Fruit fly (Drosophila melanogaster) whole organism, embryonic: ENCODE results near the gene Rich.

Experiments used
- Abd-B ChIP-seq: fragments of 200-800 bp; sonication (Bioruptor generic); optimal IDR thresholded peaks from 2 replicates; lab custom pipeline; 2018; ENCODE audit warnings: missing biosample characterization, mild to moderate bottlenecking, missing genetic modification characterization, moderate library complexity
- Asciz ChIP-seq: fragments of 200-800 bp; sonication (Bioruptor generic); optimal IDR thresholded peaks from 2 replicates; lab custom pipeline; 2017; ENCODE audit warnings: missing biosample characterization, mild to moderate bottlenecking, missing genetic modification characterization, missing genetic modification reagents
- CG1024 ChIP-seq: fragments of 200-800 bp; sonication (Bioruptor generic); IDR thresholded peaks from 2 replicates; pipeline ENCODE4 v1.3.6; 2022; ENCODE audit warnings: missing biosample characterization, missing genetic modification characterization
- CG12744 ChIP-seq: fragments of 200-800 bp; sonication (Bioruptor generic); optimal IDR thresholded peaks from 2 replicates; lab custom pipeline; 2016; ENCODE audit warnings: missing biosample characterization, missing genetic modification characterization
- CG13894 ChIP-seq: fragments of 200-800 bp; sonication (Bioruptor generic); optimal IDR thresholded peaks from 3 replicates; lab custom pipeline; 2018; ENCODE audit warnings: missing biosample characterization, mild to moderate bottlenecking, missing genetic modification characterization, moderate library complexity
- CG15011 ChIP-seq: fragments of 200-800 bp; sonication (Bioruptor generic); optimal IDR thresholded peaks from 3 replicates; lab custom pipeline; 2018; ENCODE audit warnings: missing biosample characterization, mild to moderate bottlenecking, missing genetic modification characterization
- CG15073 ChIP-seq: fragments of 200-800 bp; sonication (Bioruptor generic); optimal IDR thresholded peaks from 2 replicates; lab custom pipeline; 2016; ENCODE audit warnings: missing biosample characterization, missing genetic modification characterization
- CG1603 ChIP-seq: fragments of 200-800 bp; sonication (Bioruptor generic); optimal IDR thresholded peaks from 2 replicates; lab custom pipeline; 2019; ENCODE audit warnings: missing biosample characterization, mild to moderate bottlenecking, missing genetic modification characterization, moderate library complexity
- CG1647 ChIP-seq: fragments of 200-800 bp; sonication (Bioruptor generic); optimal IDR thresholded peaks from 3 replicates; lab custom pipeline; 2016; ENCODE audit warnings: missing biosample characterization, missing genetic modification characterization
- CG18476 ChIP-seq: fragments of 200-800 bp; sonication (Bioruptor generic); optimal IDR thresholded peaks from 2 replicates; lab custom pipeline; 2016; ENCODE audit warnings: missing biosample characterization, mild to moderate bottlenecking, missing genetic modification characterization
- CG18599 ChIP-seq: fragments of 200-800 bp; sonication (Bioruptor generic); optimal IDR thresholded peaks from 3 replicates; lab custom pipeline; 2017; ENCODE audit warnings: missing biosample characterization, missing genetic modification characterization, mild to moderate bottlenecking, moderate library complexity, missing genetic modification reagents
- CG18619 ChIP-seq: fragments of 200-800 bp; sonication (Bioruptor generic); optimal IDR thresholded peaks from 3 replicates; lab custom pipeline; 2017; ENCODE audit warnings: missing biosample characterization, mild to moderate bottlenecking, missing genetic modification characterization
- CG2889 ChIP-seq: fragments of 200-800 bp; sonication (Bioruptor generic); IDR thresholded peaks from 3 replicates; pipeline ENCODE4 v1.3.6; 2022; ENCODE audit warnings: missing biosample characterization, missing genetic modification characterization
- CG31441 ChIP-seq: fragments of 200-800 bp; sonication (Bioruptor generic); IDR thresholded peaks from 2 replicates; pipeline ENCODE4 v1.3.6; 2022; ENCODE audit warnings: missing biosample characterization, missing genetic modification characterization
- CG3281 ChIP-seq: fragments of 200-800 bp; sonication (Bioruptor generic); optimal IDR thresholded peaks from 3 replicates; lab custom pipeline; 2017; ENCODE audit warnings: missing biosample characterization, mild to moderate bottlenecking, missing genetic modification characterization
- CG33213 ChIP-seq: fragments of 200-800 bp; sonication (Bioruptor generic); optimal IDR thresholded peaks from 3 replicates; lab custom pipeline; 2016; ENCODE audit warnings: missing biosample characterization, missing genetic modification characterization
- CG34224 ChIP-seq: fragments of 200-800 bp; sonication (Bioruptor generic); IDR thresholded peaks from 3 replicates; pipeline ENCODE4 v1.3.6; 2022; ENCODE audit warnings: missing biosample characterization, missing genetic modification characterization; ENCODE audit not compliant: partially characterized antibody
- CG6272 ChIP-seq: fragments of 200-800 bp; sonication (Bioruptor generic); IDR thresholded peaks from 2 replicates; pipeline ENCODE4 v1.3.6; 2022; ENCODE audit warnings: missing biosample characterization, missing genetic modification characterization
- CG6683 ChIP-seq: fragments of 200-800 bp; sonication (Bioruptor generic); optimal IDR thresholded peaks from 2 replicates; lab custom pipeline; 2017; ENCODE audit warnings: missing biosample characterization, mild to moderate bottlenecking, missing genetic modification characterization, missing genetic modification reagents
- D19B ChIP-seq: fragments of 200-800 bp; sonication (Bioruptor generic); optimal IDR thresholded peaks from 2 replicates; lab custom pipeline; 2017; ENCODE audit warnings: missing biosample characterization, mild to moderate bottlenecking, missing genetic modification characterization
- Dll ChIP-seq: fragments of 200-800 bp; sonication (Bioruptor generic); IDR thresholded peaks from 4 replicates; pipeline ENCODE4 v1.3.6; 2022; ENCODE audit warnings: missing biosample characterization, missing genetic modification characterization; ENCODE audit not compliant: partially characterized antibody
- Ets97D ChIP-seq: fragments of 200-800 bp; sonication (Bioruptor generic); optimal IDR thresholded peaks from 3 replicates; lab custom pipeline; 2016; ENCODE audit warnings: missing biosample characterization, missing genetic modification characterization
- HLH3B ChIP-seq: fragments of 200-800 bp; sonication (Bioruptor generic); IDR thresholded peaks from 2 replicates; pipeline ENCODE4 v1.3.6; 2022; ENCODE audit warnings: missing biosample characterization, missing genetic modification characterization
- Hey ChIP-seq: fragments of 200-800 bp; sonication (Bioruptor generic); optimal IDR thresholded peaks from 3 replicates; lab custom pipeline; 2018; ENCODE audit warnings: missing biosample characterization, mild to moderate bottlenecking, missing genetic modification characterization
- HmgD ChIP-seq: fragments of 200-800 bp; sonication (Bioruptor generic); optimal IDR thresholded peaks from 3 replicates; lab custom pipeline; 2016; ENCODE audit warnings: missing biosample characterization, missing genetic modification characterization
- Hmr ChIP-seq: fragments of 200-800 bp; sonication (Bioruptor generic); optimal IDR thresholded peaks from 3 replicates; lab custom pipeline; 2017; ENCODE audit warnings: mild to moderate bottlenecking, missing biosample characterization, missing genetic modification reagents, missing genetic modification characterization
- Hmx ChIP-seq: fragments of 200-800 bp; sonication (Bioruptor generic); optimal IDR thresholded peaks from 2 replicates; lab custom pipeline; 2016; ENCODE audit warnings: missing biosample characterization, missing genetic modification characterization
- Hr78 ChIP-seq, 2 experiments: fragments of 200-800 bp in 1 of 2; fragments of >200 bp in 1 of 2; sonication (Bioruptor generic) in 1 of 2; optimal IDR thresholded peaks; 2 replicates each; lab custom pipeline; 2017 to 2019; ENCODE audit warnings: missing biosample characterization in 2 of 2, missing genetic modification characterization in 2 of 2, mild to moderate bottlenecking in 1 of 2, moderate library complexity in 1 of 2
- Mad ChIP-seq: fragments of 200-800 bp; sonication (Bioruptor generic); optimal IDR thresholded peaks from 2 replicates; lab custom pipeline; 2016; ENCODE audit warnings: missing biosample characterization, missing genetic modification characterization
- Mrtf ChIP-seq: fragments of 200-800 bp; sonication (Bioruptor generic); IDR thresholded peaks from 3 replicates; pipeline ENCODE4 v1.3.6; 2022; ENCODE audit warnings: missing biosample characterization, missing genetic modification characterization
- NK7.1 ChIP-seq: fragments of 200-800 bp; sonication (Bioruptor generic); optimal IDR thresholded peaks from 3 replicates; lab custom pipeline; 2016; ENCODE audit warnings: missing biosample characterization, missing genetic modification characterization
- Scr ChIP-seq: fragments of 200-800 bp; sonication (Bioruptor generic); IDR thresholded peaks from 2 replicates; pipeline ENCODE4 v1.3.6; 2022; ENCODE audit warnings: missing biosample characterization, missing genetic modification characterization; ENCODE audit not compliant: partially characterized antibody
- Xrp1 ChIP-seq: fragments of 200-800 bp; sonication (Bioruptor generic); IDR thresholded peaks from 2 replicates; pipeline ENCODE4 v1.3.6; 2022; ENCODE audit warnings: missing biosample characterization, missing genetic modification characterization
- ase ChIP-seq: fragments of 200-800 bp; sonication (Bioruptor generic); IDR thresholded peaks from 3 replicates; pipeline ENCODE4 v1.3.6; 2022; ENCODE audit warnings: missing biosample characterization, missing genetic modification characterization
- bigmax ChIP-seq: fragments of 200-800 bp; sonication (Bioruptor generic); optimal IDR thresholded peaks from 2 replicates; lab custom pipeline; 2018; ENCODE audit warnings: missing biosample characterization, mild to moderate bottlenecking, missing genetic modification characterization
- btn ChIP-seq: fragments of 200-800 bp; sonication (Bioruptor generic); optimal IDR thresholded peaks from 2 replicates; lab custom pipeline; 2016; ENCODE audit warnings: missing biosample characterization, missing genetic modification characterization
- dpn ChIP-seq, 2 experiments: fragments of 200-800 bp; sonication (Bioruptor generic); optimal IDR thresholded peaks; 3 replicates each; lab custom pipeline; 2016; ENCODE audit warnings: missing biosample characterization in 2 of 2, missing genetic modification characterization in 2 of 2
- dysf ChIP-seq: fragments of 200-800 bp; sonication (Bioruptor generic); IDR thresholded peaks from 3 replicates; pipeline ENCODE4 v1.3.6; 2022; ENCODE audit warnings: missing biosample characterization, missing genetic modification characterization
- fu2 ChIP-seq: fragments of 200-800 bp; sonication (Bioruptor generic); optimal IDR thresholded peaks from 2 replicates; lab custom pipeline; 2016; ENCODE audit warnings: missing biosample characterization, missing genetic modification characterization
- gcm2 ChIP-seq: fragments of 200-800 bp; sonication (Bioruptor generic); optimal IDR thresholded peaks from 2 replicates; lab custom pipeline; 2016; ENCODE audit warnings: missing biosample characterization, missing genetic modification characterization
- grau ChIP-seq: fragments of 200-800 bp; optimal IDR thresholded peaks from 3 replicates; lab custom pipeline; 2019; ENCODE audit warnings: missing biosample characterization, mild to moderate bottlenecking, missing genetic modification characterization, moderate library complexity
- gsb-n ChIP-seq: fragments of 200-800 bp; sonication (Bioruptor generic); optimal IDR thresholded peaks from 3 replicates; lab custom pipeline; 2018; ENCODE audit warnings: missing biosample characterization, mild to moderate bottlenecking, missing genetic modification characterization
- ham ChIP-seq: fragments of 200-800 bp; sonication (Bioruptor generic); IDR thresholded peaks from 2 replicates; pipeline ENCODE4 v1.3.6; 2022; ENCODE audit warnings: missing biosample characterization, missing genetic modification characterization
- mam ChIP-seq: fragments of 200-800 bp; sonication (Bioruptor generic); optimal IDR thresholded peaks from 3 replicates; lab custom pipeline; 2016; ENCODE audit warnings: missing biosample characterization, missing genetic modification characterization
- odd ChIP-seq: fragments of 200-800 bp; sonication (Bioruptor generic); optimal IDR thresholded peaks from 2 replicates; lab custom pipeline; 2017; ENCODE audit warnings: missing biosample characterization, mild to moderate bottlenecking, missing genetic modification characterization
- org-1 ChIP-seq: fragments of 200-800 bp; sonication (Bioruptor generic); optimal IDR thresholded peaks from 2 replicates; lab custom pipeline; 2017; ENCODE audit warnings: missing biosample characterization, missing genetic modification characterization
- prd ChIP-seq, 3 experiments: fragments of >200 bp in 2 of 3; fragments of 200-800 bp in 1 of 3; sonication (Bioruptor generic) in 1 of 3; optimal IDR thresholded peaks in 2 of 3; IDR thresholded peaks in 1 of 3; 2 replicates in 2 of 3; 3 replicates in 1 of 3; pipeline versions ENCODE4 v1.3.6 to Lab custom; 2017 to 2022; ENCODE audit warnings: missing biosample characterization in 1 of 3, missing genetic modification characterization in 1 of 3
- ranshi ChIP-seq: fragments of 200-800 bp; sonication (Bioruptor generic); IDR thresholded peaks from 2 replicates; pipeline ENCODE4 v1.3.6; 2022; ENCODE audit warnings: missing biosample characterization, missing genetic modification characterization
- shn ChIP-seq: fragments of 200-800 bp; sonication (Bioruptor generic); optimal IDR thresholded peaks from 3 replicates; lab custom pipeline; 2016; ENCODE audit warnings: missing biosample characterization, missing genetic modification characterization
- usp ChIP-seq: fragments of >200 bp; optimal IDR thresholded peaks from 2 replicates; lab custom pipeline; 2017; ENCODE audit warnings: missing biosample characterization, missing genetic modification characterization
- wdn ChIP-seq: fragments of 200-800 bp; sonication (Bioruptor generic); IDR thresholded peaks from 2 replicates; pipeline ENCODE4 v1.3.6; 2022; ENCODE audit warnings: missing biosample characterization, missing genetic modification characterization

Gene Rich

DNA sequence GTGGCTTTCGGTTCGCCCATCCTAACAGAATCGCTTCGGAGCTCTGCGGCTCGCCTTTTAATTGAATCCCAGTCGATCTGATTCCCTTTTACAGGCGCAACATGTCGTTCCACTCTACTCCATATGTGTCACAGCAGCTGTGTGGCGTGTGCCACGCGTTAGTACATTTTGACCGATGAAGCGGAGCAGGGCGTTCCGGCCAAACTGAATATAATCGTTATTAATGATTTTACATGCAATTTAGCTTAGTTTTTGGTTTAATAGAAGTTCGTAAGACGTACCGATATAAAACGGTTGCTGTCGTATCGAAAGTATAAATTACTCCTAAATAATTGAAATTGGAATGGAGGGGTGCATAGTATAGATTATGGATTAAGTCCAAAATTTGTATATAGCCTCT is 3.8 kb upstream of the Rich start, which contains the start of gene CG11523 (continued):
- TF ChIP-seq CG18619 (GFP tag; lab: Kevin White, UChicago): no peak
- peak; percentile 30 for TF ChIP-seq grau (tag; lab: Kevin White, UChicago)
- 0 out of 2 replicates have a peak, but pooled peaks have one; percentile 5 for TF ChIP-seq ranshi (GFP tag; lab: Robert Waterston, UW)
- peak; percentile 33 for TF ChIP-seq CG18599 (GFP tag; lab: Kevin White, UChicago)
- no peak for TF ChIP-seq D19B (GFP tag; lab: Kevin White, UChicago)
- no peak for TF ChIP-seq Hey (tag; lab: Kevin White, UChicago)
- no peak for TF ChIP-seq CG6683 (GFP tag; lab: Kevin White, UChicago)
- TF ChIP-seq wdn (GFP tag; lab: Robert Waterston, UW): no peak
- no peak for TF ChIP-seq Hmr (GFP tag; lab: Kevin White, UChicago)
- no peak for TF ChIP-seq fu2
- TF ChIP-seq odd (GFP tag; lab: Kevin White, UChicago): no peak
- no peak for TF ChIP-seq CG12744 (GFP tag; lab: Kevin White, UChicago)
- no peak for TF ChIP-seq CG1647 (GFP tag; lab: Kevin White, UChicago)
- no peak for TF ChIP-seq Xrp1 (GFP tag; lab: Robert Waterston, UW)
- no peak for TF ChIP-seq Ets97D (GFP tag; lab: Kevin White, UChicago)
- no peak for TF ChIP-seq org-1 (GFP tag; lab: Kevin White, UChicago)
- TF ChIP-seq mam (GFP tag; lab: Kevin White, UChicago): peak; percentile 39
- TF ChIP-seq shn: no peak
- no peak for TF ChIP-seq Scr (GFP tag; lab: Robert Waterston, UW)
- TF ChIP-seq HmgD: peak; percentile 11
- TF ChIP-seq Mrtf (GFP tag; lab: Robert Waterston, UW): no peak
- TF ChIP-seq CG33213 (GFP tag; lab: Kevin White, UChicago): peak; percentile 33
- TF ChIP-seq CG6272: no peak
- TF ChIP-seq btn (GFP tag; lab: Kevin White, UChicago): no peak
- no peak for TF ChIP-seq Hr78 (GFP tag; optimal IDR thresholded peaks at IDR 0.05; lab: Kevin White, UChicago)
- no peak for TF ChIP-seq Hmx
- no peak for TF ChIP-seq CG3281 (GFP tag; lab: Kevin White, UChicago)
- TF ChIP-seq CG13894 (tag; lab: Kevin White, UChicago): peak; percentile 13
- TF ChIP-seq CG18476 (GFP tag; lab: Kevin White, UChicago): no peak
- no peak for TF ChIP-seq CG15073 (GFP tag; lab: Kevin White, UChicago)
- TF ChIP-seq HLH3B (GFP tag; lab: Robert Waterston, UW): no peak
- 0 out of 2 replicates have a peak, but pooled peaks have one; percentile 14 for TF ChIP-seq CG31441 (GFP tag; lab: Robert Waterston, UW)
- TF ChIP-seq gsb-n (tag; lab: Kevin White, UChicago): no peak
- no peak for TF ChIP-seq dpn (GFP tag; optimal IDR thresholded peaks at IDR 0.05; lab: Kevin White, UChicago)
- TF ChIP-seq ase (GFP tag; lab: Robert Waterston, UW): no peak
- TF ChIP-seq Mad: no peak
- no peak for TF ChIP-seq CG15011 (GFP tag; lab: Kevin White, UChicago)
- TF ChIP-seq NK7.1 (GFP tag; lab: Kevin White, UChicago): no peak
- no peak for TF ChIP-seq usp (GFP tag; lab: Kevin White, UChicago)
- no peak for TF ChIP-seq CG1024 (GFP tag; lab: Robert Waterston, UW)
- peak; percentile 40; the same call in 2 of the 4 replicates for TF ChIP-seq Dll
- TF ChIP-seq CG1603: peak; percentile 74
- TF ChIP-seq CG2889 (GFP tag; lab: Robert Waterston, UW): no peak
- TF ChIP-seq CG34224 (GFP tag; lab: Robert Waterston, UW): no peak
- no peak for TF ChIP-seq Abd-B
- no peak for TF ChIP-seq dysf (GFP tag; lab: Robert Waterston, UW)
- no peak for TF ChIP-seq Asciz (GFP tag; lab: Kevin White, UChicago)
- TF ChIP-seq bigmax (GFP tag; lab: Kevin White, UChicago): no peak
- no peak for TF ChIP-seq gcm2 (GFP tag; lab: Kevin White, UChicago)
- TF ChIP-seq ham (GFP tag; lab: Robert Waterston, UW): no peak
- no peak for TF ChIP-seq prd (optimal IDR thresholded peaks at IDR 0.05; lab: Kevin White, UChicago)
- peak; percentile 19; the same call in 1 of the 3 replicates for TF ChIP-seq prd (GFP tag; IDR thresholded peaks at IDR 0.05; lab: Robert Waterston, UW)
